Fruit fly (Drosophila melanogaster) whole organism, embryonic: ENCODE measurements around the gene Ilk.
A peak's percentile ranks its signal among the peaks of the same experiment; 100 is the strongest.

Source experiments
- CG6254 ChIP-seq: fragments of 200-800 bp; sonication (Bioruptor generic); optimal IDR thresholded peaks from 3 replicates; lab custom pipeline; 2017; ENCODE audit warnings: mild to moderate bottlenecking, missing biosample characterization, missing genetic modification reagents, missing genetic modification characterization
- Deaf1 ChIP-seq: fragments of 200-800 bp; optimal IDR thresholded peaks from 3 replicates; lab custom pipeline; 2019; ENCODE audit warnings: missing biosample characterization, mild to moderate bottlenecking, missing genetic modification characterization, moderate library complexity
- HLH4C ChIP-seq: fragments of 200-800 bp; sonication (Bioruptor generic); IDR thresholded peaks from 3 replicates; pipeline ENCODE4 v1.3.6; 2022; ENCODE audit warnings: missing biosample characterization, missing genetic modification characterization; ENCODE audit not compliant: partially characterized antibody
- Poxn ChIP-seq: fragments of 200-800 bp; sonication (Bioruptor generic); IDR thresholded peaks from 2 replicates; pipeline ENCODE4 v1.3.6; 2022; ENCODE audit warnings: missing biosample characterization, missing genetic modification characterization
- chif ChIP-seq, 2 experiments: fragments of 200-800 bp; sonication (Bioruptor generic); optimal IDR thresholded peaks; 3 replicates each; lab custom pipeline; 2016; ENCODE audit warnings: missing biosample characterization in 2 of 2, missing genetic modification characterization in 2 of 2

DNA sequence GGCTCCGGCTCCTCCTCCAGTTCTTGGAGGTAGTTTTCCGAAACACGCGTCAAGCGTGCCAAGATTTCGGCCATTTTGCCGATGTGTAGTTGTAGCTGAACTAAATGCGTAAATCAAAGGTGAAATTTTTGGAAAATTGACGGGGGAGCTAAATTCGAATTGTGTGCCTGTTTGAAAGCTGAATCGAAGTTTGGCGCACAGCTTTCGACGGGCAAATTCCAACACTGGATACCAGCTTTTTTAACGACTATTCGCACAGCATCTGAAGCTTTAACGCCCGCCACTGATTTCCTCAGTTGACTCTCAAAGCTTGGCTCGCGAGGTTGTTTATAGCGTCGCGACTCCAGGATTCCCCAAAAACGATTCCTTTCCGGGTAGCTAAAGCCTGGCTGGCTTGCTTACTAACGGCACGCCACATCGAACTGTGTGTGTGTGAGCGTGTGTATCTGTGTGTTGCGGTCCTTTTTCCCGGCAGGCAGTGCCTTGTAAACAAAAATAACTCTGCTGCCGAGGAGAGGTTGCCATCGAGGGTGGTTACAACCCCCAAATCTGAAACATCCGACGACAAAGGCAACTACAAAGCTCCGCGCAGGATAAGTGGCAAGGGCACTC is 6.7 kb upstream of the Ilk start, which contains the start of the genes CG10510 and CG10508:
- no peak for TF ChIP-seq HLH4C
- TF ChIP-seq Deaf1: peak; percentile 69
- no peak for TF ChIP-seq Poxn (GFP tag; lab: Robert Waterston, UW)
- no peak for TF ChIP-seq chif (GFP tag; optimal IDR thresholded peaks at IDR 0.05; lab: Kevin White, UChicago)
- no peak for TF ChIP-seq CG6254 (GFP tag; lab: Kevin White, UChicago)
